Worm (Caenorhabditis elegans): ENCODE measurements around the gene lin-33.

DNA sequence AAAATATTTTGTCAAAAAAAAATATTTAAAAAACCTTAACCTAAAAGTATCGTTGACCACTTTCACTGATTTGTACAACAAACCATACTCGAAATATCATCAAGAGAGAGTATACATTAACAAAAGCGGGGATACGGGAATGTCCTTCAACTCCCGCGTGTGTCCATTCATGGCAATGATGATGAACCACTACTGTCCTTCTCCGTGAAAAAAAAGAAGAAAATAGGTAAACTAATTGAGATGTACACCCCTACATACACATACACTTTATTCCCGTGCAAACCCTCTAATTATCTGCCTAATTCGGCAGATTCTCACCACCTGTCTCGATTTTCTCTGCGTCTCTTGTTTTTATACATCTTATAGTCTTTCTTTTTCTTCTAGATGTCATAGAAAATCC lies 3.8 kb upstream of the lin-33 start:
- TF ChIP-seq snpc-4 (tag; optimal IDR thresholded peaks at IDR 0.05), result no peak
- no peak for TF ChIP-seq nhr-237 (tag; optimal IDR thresholded peaks at IDR 0.05)
- no peak for TF ChIP-seq nhr-77 (tag; optimal IDR thresholded peaks at IDR 0.05)
- TF ChIP-seq nhr-28 (tag; optimal IDR thresholded peaks at IDR 0.05), result no peak

All from whole organism, L3 larva.